Fruit fly (Drosophila melanogaster): ENCODE results near the gene Afti.

Gene Afti

DNA sequence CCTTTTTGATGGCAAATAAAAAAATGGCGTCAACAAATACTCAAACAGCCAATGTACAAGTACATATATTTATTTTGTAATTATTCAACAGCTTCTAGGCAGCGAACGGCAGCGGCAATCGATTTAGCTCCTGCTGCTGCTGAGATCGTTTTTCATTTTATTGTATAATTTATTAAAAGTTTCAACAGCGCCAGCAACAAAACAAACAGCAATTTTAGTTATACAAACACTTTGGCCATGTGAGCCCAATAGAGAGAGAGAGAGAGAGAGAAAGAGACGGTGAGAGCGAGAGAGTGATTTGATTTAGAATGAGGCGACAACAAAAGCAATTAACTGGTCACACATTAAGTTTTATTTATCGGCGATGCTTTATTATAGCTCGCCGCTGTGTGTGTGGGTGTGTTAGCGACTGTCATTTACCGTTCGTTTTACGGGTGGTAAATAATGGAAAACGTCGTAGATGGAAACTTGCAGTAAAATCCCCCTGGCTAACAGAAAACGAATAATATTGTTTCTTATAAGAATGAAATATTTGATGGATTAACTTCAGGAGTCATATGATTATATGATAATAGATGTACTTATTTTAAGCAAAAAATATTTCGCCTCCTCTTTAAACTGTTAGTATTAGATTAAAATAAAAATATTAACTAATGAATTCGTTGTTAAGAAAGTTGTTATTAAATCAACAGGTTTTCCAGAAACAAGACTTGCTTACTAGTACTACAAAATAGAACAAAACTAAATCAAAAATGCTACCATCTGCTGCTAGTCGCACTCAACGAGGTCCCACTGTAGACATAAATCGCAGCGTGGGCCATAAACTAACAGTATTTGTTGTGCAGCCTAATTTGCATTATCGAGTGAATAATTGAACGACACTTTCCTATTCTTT lies 41.2 kb downstream of the Afti start (continued):
- TF ChIP-seq CG31365 (tag; optimal IDR thresholded peaks at IDR 0.05) (no peak), CG17385 (GFP tag; optimal IDR thresholded peaks at IDR 0.05) (no peak), slou (GFP tag; optimal IDR thresholded peaks at IDR 0.05) (no peak), Med (GFP tag) (peak; percentile 83), nau (GFP tag; optimal IDR thresholded peaks at IDR 0.05) (no peak), Xrp1 (GFP tag; IDR thresholded peaks at IDR 0.05) (no peak), CG3407 (GFP tag; optimal IDR thresholded peaks at IDR 0.05) (no peak), CG9727 (GFP tag; optimal IDR thresholded peaks at IDR 0.05) (no peak), sima (GFP tag; optimal IDR thresholded peaks at IDR 0.05) (no peak), rib (GFP tag; IDR thresholded peaks at IDR 0.05) (no peak), Eip74EF (GFP tag; optimal IDR thresholded peaks at IDR 0.05) (no peak), HLH3B (GFP tag; IDR thresholded peaks at IDR 0.05) (no peak), chn (GFP tag; optimal IDR thresholded peaks at IDR 0.05) (no peak), repo (GFP tag; optimal IDR thresholded peaks at IDR 0.05) (no peak), CG14050 (GFP tag; IDR thresholded peaks at IDR 0.05) (no peak), tll (GFP tag; optimal IDR thresholded peaks at IDR 0.05) (no peak), Usf (GFP tag; optimal IDR thresholded peaks at IDR 0.05) (no peak), CG7372 (GFP tag; IDR thresholded peaks at IDR 0.05) (no peak), CG4328 (GFP tag; optimal IDR thresholded peaks at IDR 0.05) (no peak), trem (tag; optimal IDR thresholded peaks at IDR 0.05) (no peak), knrl (GFP tag; IDR thresholded peaks at IDR 0.05; ENCODE audit: partially characterized antibody) (no peak), YL-1 (GFP tag; optimal IDR thresholded peaks at IDR 0.05) (no peak), phol (tag; optimal IDR thresholded peaks at IDR 0.05) (peak; percentile 38), CG11560 (tag; IDR thresholded peaks at IDR 0.05) (no peak), E2f1 (GFP tag; IDR thresholded peaks at IDR 0.05) (no peak), ci (GFP tag; IDR thresholded peaks at IDR 0.05) (no peak), Oli (tag; optimal IDR thresholded peaks at IDR 0.05) (peak; percentile 34), tna (GFP tag; IDR thresholded peaks at IDR 0.05; ENCODE audit: partially characterized antibody) (no peak), aop (GFP tag; IDR thresholded peaks at IDR 0.05) (no peak), Max (GFP tag; optimal IDR thresholded peaks at IDR 0.05) (peak; percentile 41), fu2 (GFP tag; optimal IDR thresholded peaks at IDR 0.05) (no peak), CG6175 (GFP tag; IDR thresholded peaks at IDR 0.05) (no peak), Nf-YB (GFP tag; optimal IDR thresholded peaks at IDR 0.05) (no peak), Lim3 (GFP tag; IDR thresholded peaks at IDR 0.05) (no peak), CG31388 (GFP tag; optimal IDR thresholded peaks at IDR 0.05) (no peak), CG13123 (GFP tag; optimal IDR thresholded peaks at IDR 0.05) (no peak), Mes4 (GFP tag; optimal IDR thresholded peaks at IDR 0.05) (no peak), CG8089 (GFP tag; optimal IDR thresholded peaks at IDR 0.05) (no peak), CG17829 (tag; optimal IDR thresholded peaks at IDR 0.05) (no peak), CG11085 (GFP tag; IDR thresholded peaks at IDR 0.05) (no peak), Adf1 (GFP tag; IDR thresholded peaks at IDR 0.05) (no peak), CG17359 (tag; optimal IDR thresholded peaks at IDR 0.05) (no peak), lilli (GFP tag; optimal IDR thresholded peaks at IDR 0.05) (peak; percentile 40), pzg (GFP tag; optimal IDR thresholded peaks at IDR 0.05) (no peak), CG8388 (GFP tag; optimal IDR thresholded peaks at IDR 0.05) (no peak), Stat92E (GFP tag; optimal IDR thresholded peaks at IDR 0.05) (peak in 1 of 3 experiments; percentile 84), CG18764 (GFP tag; optimal IDR thresholded peaks at IDR 0.05) (no peak), oc (tag; optimal IDR thresholded peaks at IDR 0.05) (no peak), CG2712 (tag; optimal IDR thresholded peaks at IDR 0.05) (peak; percentile 4)

Measured in whole organism, embryonic.